Worm (Caenorhabditis elegans) whole organism, L4 larva: Measurements from ENCODE around the gene chw-1.

Source experiments
- F44E2.7 ChIP-seq: fragments of 200-800 bp; sonication (Bioruptor generic); IDR thresholded peaks from 2 replicates; pipeline ENCODE4 v2.1.2; 2022; ENCODE audit warnings: missing genetic modification characterization, missing compliant biosample characterization
- R02D3.7 ChIP-seq: fragments of 150-350 bp; sonication (generic microtip); optimal IDR thresholded peaks from 3 replicates; lab custom pipeline; 2014; ENCODE audit warnings: missing biosample characterization, missing genetic modification characterization
- T26A8.4 ChIP-seq: fragments of 200-800 bp; sonication (Bioruptor generic); IDR thresholded peaks from 2 replicates; pipeline ENCODE4 v1.3.6; 2022; ENCODE audit warnings: missing genetic modification characterization, missing compliant biosample characterization
- Y48G9A.11 ChIP-seq: fragments of 200-800 bp; sonication (Bioruptor generic); IDR thresholded peaks from 2 replicates; pipeline ENCODE4 v1.3.6; 2022; ENCODE audit warnings: missing genetic modification reagents, missing genetic modification characterization, missing compliant biosample characterization
- ZK337.2 ChIP-seq: fragments of 200-800 bp; sonication (Bioruptor generic); IDR thresholded peaks from 2 replicates; pipeline ENCODE4 v1.3.6; 2022; ENCODE audit warnings: missing genetic modification reagents, missing genetic modification characterization, missing compliant biosample characterization
- aha-1 ChIP-seq: fragments of 150-350 bp; peaks from one replicate; lab custom pipeline; 2014; ENCODE audit warnings: missing biosample characterization, missing genetic modification characterization
- ama-1 ChIP-seq: fragments of 150-350 bp; optimal IDR thresholded peaks from 2 replicates; lab custom pipeline; 2014; ENCODE audit warnings: inconsistent platforms, mixed read lengths
- ceh-32 ChIP-seq: sonication (generic microtip); optimal IDR thresholded peaks from 2 replicates; lab custom pipeline; 2016; ENCODE audit warnings: mild to moderate bottlenecking, missing genetic modification characterization, missing compliant biosample characterization; ENCODE audit not compliant: poor library complexity
- cey-2 ChIP-seq: sonication (generic microtip); optimal IDR thresholded peaks from 3 replicates; lab custom pipeline; 2017; ENCODE audit warnings: missing genetic modification characterization, mild to moderate bottlenecking, missing compliant biosample characterization, antibody characterized with exemption, borderline replicate concordance; ENCODE audit not compliant: insufficient read depth
- daf-16 ChIP-seq, 3 experiments: sonication (generic microtip); optimal IDR thresholded peaks; 2 replicates each; lab custom pipeline; 2016 to 2017; ENCODE audit warnings: missing genetic modification characterization in 3 of 3, missing genetic modification reagents in 3 of 3, mild to moderate bottlenecking in 2 of 3, missing compliant biosample characterization in 2 of 3, missing biosample characterization in 1 of 3, moderate library complexity in 1 of 3
- daf-19 ChIP-seq: fragments of 200-800 bp; sonication (Bioruptor generic); conservative IDR thresholded peaks from 2 replicates; pipeline ENCODE4 v1.3.6; 2022; ENCODE audit warnings: missing genetic modification characterization, missing compliant biosample characterization
- daf-8 ChIP-seq: fragments of 200-800 bp; sonication (Bioruptor generic); IDR thresholded peaks from 2 replicates; pipeline ENCODE4 v1.3.6; 2022; ENCODE audit warnings: missing genetic modification characterization, missing compliant biosample characterization
- dmd-6 ChIP-seq: fragments of 200-800 bp; sonication (Bioruptor generic); IDR thresholded peaks from 2 replicates; pipeline ENCODE4 v1.3.6; 2022; ENCODE audit warnings: missing genetic modification reagents, missing genetic modification characterization, missing compliant biosample characterization
- dmd-8 ChIP-seq: fragments of 200-800 bp; sonication (Bioruptor generic); IDR thresholded peaks from 2 replicates; pipeline ENCODE4 v1.3.6; 2022; ENCODE audit warnings: missing genetic modification characterization, missing compliant biosample characterization
- egl-43 ChIP-seq: fragments of 200-800 bp; sonication (Bioruptor generic); IDR thresholded peaks from 2 replicates; pipeline ENCODE4 v1.3.6; 2022; ENCODE audit warnings: missing genetic modification reagents, missing genetic modification characterization, missing compliant biosample characterization
- hif-1 ChIP-seq, 2 experiments: sonication (generic microtip); optimal IDR thresholded peaks; 2 replicates each; lab custom pipeline; 2016 to 2017; ENCODE audit warnings: missing compliant biosample characterization in 2 of 2, missing genetic modification characterization in 2 of 2, missing genetic modification reagents in 2 of 2, missing genotype in 2 of 2, mild to moderate bottlenecking in 1 of 2
- hlh-11 ChIP-seq: fragments of 200-800 bp; sonication (Bioruptor generic); optimal IDR thresholded peaks from 2 replicates; lab custom pipeline; 2018; ENCODE audit warnings: mild to moderate bottlenecking, missing genetic modification characterization, missing compliant biosample characterization
- hlh-30 ChIP-seq: sonication (generic microtip); optimal IDR thresholded peaks from 2 replicates; lab custom pipeline; 2017; ENCODE audit warnings: antibody characterized with exemption, mild to moderate bottlenecking, missing genetic modification characterization, missing compliant biosample characterization; ENCODE audit not compliant: insufficient read depth
- lin-39 ChIP-seq: fragments of 150-350 bp; optimal IDR thresholded peaks from 2 replicates; lab custom pipeline; 2014; ENCODE audit warnings: missing biosample characterization, missing genetic modification reagents, missing genetic modification characterization
- lir-3 ChIP-seq: sonication (generic microtip); optimal IDR thresholded peaks from 2 replicates; lab custom pipeline; 2016; ENCODE audit warnings: mild to moderate bottlenecking, missing genetic modification characterization, missing compliant biosample characterization
- lsy-2 ChIP-seq, 2 experiments: fragments of 150-350 bp in 1 of 2; sonication (generic microtip) in 1 of 2; optimal IDR thresholded peaks; 2 replicates each; lab custom pipeline; 2014 to 2017; ENCODE audit warnings: missing biosample characterization in 2 of 2, missing genetic modification characterization in 2 of 2
- madf-9 ChIP-seq: fragments of 200-800 bp; sonication (Bioruptor generic); conservative IDR thresholded peaks from 2 replicates; pipeline ENCODE4 v1.3.6; 2022; ENCODE audit warnings: missing genetic modification reagents, missing genetic modification characterization, missing compliant biosample characterization
- mdl-1 ChIP-seq, 2 experiments: fragments of 150-350 bp in 1 of 2; sonication (generic microtip) in 1 of 2; optimal IDR thresholded peaks; 2 replicates each; lab custom pipeline; 2014 to 2017; ENCODE audit warnings: missing biosample characterization in 2 of 2, missing genetic modification characterization in 2 of 2
- mep-1 ChIP-seq: fragments of 150-350 bp; sonication (generic microtip); optimal IDR thresholded peaks from 3 replicates; lab custom pipeline; 2014; ENCODE audit warnings: missing biosample characterization, missing genetic modification characterization
- mxl-2 ChIP-seq: fragments of 200-800 bp; sonication (Bioruptor generic); conservative IDR thresholded peaks from 2 replicates; pipeline ENCODE4 v1.3.6; 2022; ENCODE audit warnings: missing genetic modification reagents, missing genetic modification characterization, missing compliant biosample characterization
- nhr-10 ChIP-seq: fragments of 150-350 bp; optimal IDR thresholded peaks from 2 replicates; lab custom pipeline; 2014; ENCODE audit warnings: missing biosample characterization, missing genetic modification characterization
- nhr-25 ChIP-seq: sonication (generic microtip); optimal IDR thresholded peaks from 2 replicates; lab custom pipeline; 2017; ENCODE audit warnings: missing genetic modification characterization, mild to moderate bottlenecking, missing compliant biosample characterization, antibody characterized with exemption, moderate library complexity, borderline replicate concordance; ENCODE audit not compliant: insufficient read depth
- nhr-28 ChIP-seq: fragments of 150-350 bp; optimal IDR thresholded peaks from 2 replicates; lab custom pipeline; 2014; ENCODE audit warnings: missing biosample characterization, missing genetic modification characterization
- nhr-42 ChIP-seq: fragments of 200-800 bp; sonication (Bioruptor generic); IDR thresholded peaks from 2 replicates; pipeline ENCODE4 v1.3.6; 2022; ENCODE audit warnings: missing genetic modification characterization, missing compliant biosample characterization
- pqm-1 ChIP-seq: sonication (generic microtip); optimal IDR thresholded peaks from 2 replicates; lab custom pipeline; 2017; ENCODE audit warnings: missing biosample characterization, missing genetic modification characterization
- saeg-2 ChIP-seq: fragments of 200-800 bp; sonication (Bioruptor generic); IDR thresholded peaks from 2 replicates; pipeline ENCODE4 v1.3.6; 2022; ENCODE audit warnings: missing genetic modification reagents, missing genetic modification characterization, missing compliant biosample characterization
- tra-1 ChIP-seq: fragments of 200-800 bp; sonication (Bioruptor generic); IDR thresholded peaks from 2 replicates; pipeline ENCODE4 v1.3.6; 2022; ENCODE audit warnings: missing genetic modification reagents, missing genetic modification characterization, missing compliant biosample characterization
- unc-62 ChIP-seq, 3 experiments: fragments of 150-350 bp in 1 of 3; sonication (generic microtip); optimal IDR thresholded peaks in 2 of 3; peaks in 1 of 3; 1 replicate in 1 of 3; 2 replicates in 2 of 3; lab custom pipeline; 2014 to 2017; ENCODE audit warnings: missing biosample characterization in 3 of 3, missing genetic modification characterization in 3 of 3, missing genetic modification reagents in 3 of 3, missing genotype in 1 of 3
- zfp-2 ChIP-seq: sonication (generic microtip); optimal IDR thresholded peaks from 2 replicates; lab custom pipeline; 2016; ENCODE audit warnings: mild to moderate bottlenecking, missing genetic modification characterization, missing compliant biosample characterization
- zfp-3 ChIP-seq: fragments of 200-800 bp; sonication (Bioruptor generic); conservative IDR thresholded peaks from 2 replicates; pipeline ENCODE4 v1.3.6; 2022; ENCODE audit warnings: missing genetic modification reagents, missing genetic modification characterization, missing compliant biosample characterization
- zip-2 ChIP-seq: fragments of 150-350 bp; optimal IDR thresholded peaks from 2 replicates; lab custom pipeline; 2014; ENCODE audit warnings: missing biosample characterization, missing genetic modification characterization
- ztf-7 ChIP-seq: fragments of 150-350 bp; optimal IDR thresholded peaks from 2 replicates; lab custom pipeline; 2014; ENCODE audit warnings: missing biosample characterization, missing genetic modification characterization

The chw-1 gene

DNA sequence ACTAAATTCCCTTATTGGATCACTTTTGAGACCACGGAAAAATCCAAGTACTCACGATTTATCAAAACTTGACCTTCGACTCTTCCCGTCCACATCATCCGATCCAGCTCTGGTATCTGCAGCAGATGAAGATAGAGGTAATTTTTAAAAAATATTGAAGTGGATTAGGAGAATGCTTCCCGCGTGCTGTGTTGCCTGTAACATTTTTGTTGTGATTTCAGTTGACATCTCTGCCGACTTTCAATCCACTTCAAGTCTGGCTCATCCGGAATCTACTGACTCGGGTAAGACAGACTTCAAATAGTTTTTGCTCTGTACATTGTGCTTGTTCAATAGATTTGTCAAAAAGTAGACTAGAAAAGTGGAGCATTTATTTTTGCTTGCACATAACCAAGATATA, 13.3 kb downstream of the chw-1 start:
- TF ChIP-seq ceh-32 (tag; lab: Kevin White, UChicago) (no peak), ZK337.2 (GFP tag; lab: Robert Waterston, UW) (no peak), ama-1 (lab: Kevin White, UChicago) (peak; percentile 66), egl-43 (GFP tag; lab: Robert Waterston, UW) (no peak), hlh-30 (tag; lab: Kevin White, UChicago) (no peak), mep-1 (no peak), cey-2 (tag; lab: Kevin White, UChicago) (no peak), lir-3 (tag; lab: Kevin White, UChicago) (no peak), aha-1 (tag; lab: Kevin White, UChicago) (peak; percentile 96)

DNA sequence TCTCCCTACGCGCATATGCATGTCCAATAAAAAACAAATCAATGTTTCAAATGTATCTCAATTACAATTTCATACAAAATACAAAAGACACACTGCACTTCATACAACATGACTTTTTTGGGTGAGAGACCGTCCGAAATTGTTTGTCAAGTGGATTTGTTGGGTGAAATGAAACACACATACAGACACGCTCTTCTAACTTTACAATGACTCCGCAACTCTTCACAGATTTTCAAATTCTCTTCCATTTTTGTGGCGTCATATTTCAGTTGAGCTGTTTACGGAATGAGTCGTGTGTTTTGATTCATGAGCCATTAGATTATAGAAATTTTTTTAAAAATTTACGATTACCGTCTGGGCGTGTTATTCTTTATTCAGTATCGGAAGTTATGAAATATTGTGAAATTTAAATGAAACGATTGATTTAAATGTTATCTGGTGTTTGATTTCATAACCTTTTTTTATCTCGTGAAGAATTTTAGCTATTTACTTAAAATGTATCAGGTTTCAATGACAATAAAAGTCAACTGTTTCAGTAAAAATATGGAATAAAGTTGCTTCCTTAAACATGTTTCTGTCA, 14.9 kb downstream of the chw-1 start:
- TF ChIP-seq saeg-2 (GFP tag; lab: Robert Waterston, UW) (no peak), dmd-8 (GFP tag; lab: Robert Waterston, UW) (no peak), zfp-2 (tag; lab: Kevin White, UChicago) (no peak), Y48G9A.11 (GFP tag; lab: Robert Waterston, UW) (no peak), hlh-30 (tag; lab: Kevin White, UChicago) (peak; percentile 6), zip-2 (tag; lab: Kevin White, UChicago) (peak; percentile 86), ztf-7 (tag; lab: Kevin White, UChicago) (no peak), hif-1 (tag; optimal IDR thresholded peaks at IDR 0.05; lab: Kevin White, UChicago) (peak in 1 of 2 experiments; percentile 23), nhr-28 (tag; lab: Kevin White, UChicago) (peak; percentile 20), cey-2 (tag; lab: Kevin White, UChicago) (no peak), mep-1 (peak; percentile 56), aha-1 (tag; lab: Kevin White, UChicago) (peak; percentile 89), T26A8.4 (GFP tag; lab: Robert Waterston, UW) (no peak), tra-1 (no peak), lsy-2 (tag; optimal IDR thresholded peaks at IDR 0.05; lab: Kevin White, UChicago) (peak in 1 of 2 experiments; percentile 20), unc-62 (GFP tag; optimal IDR thresholded peaks at IDR 0.05 in 1 of 2; lab: Kevin White, UChicago) (no peak), unc-62 (tag; optimal IDR thresholded peaks at IDR 0.05; lab: Kevin White, UChicago) (no peak), lin-39 (no peak), madf-9 (GFP tag; lab: Robert Waterston, UW) (no peak), ama-1 (lab: Kevin White, UChicago) (peak; percentile 93)
- TF ChIP-seq, all 104 proteins: peak for 8

DNA sequence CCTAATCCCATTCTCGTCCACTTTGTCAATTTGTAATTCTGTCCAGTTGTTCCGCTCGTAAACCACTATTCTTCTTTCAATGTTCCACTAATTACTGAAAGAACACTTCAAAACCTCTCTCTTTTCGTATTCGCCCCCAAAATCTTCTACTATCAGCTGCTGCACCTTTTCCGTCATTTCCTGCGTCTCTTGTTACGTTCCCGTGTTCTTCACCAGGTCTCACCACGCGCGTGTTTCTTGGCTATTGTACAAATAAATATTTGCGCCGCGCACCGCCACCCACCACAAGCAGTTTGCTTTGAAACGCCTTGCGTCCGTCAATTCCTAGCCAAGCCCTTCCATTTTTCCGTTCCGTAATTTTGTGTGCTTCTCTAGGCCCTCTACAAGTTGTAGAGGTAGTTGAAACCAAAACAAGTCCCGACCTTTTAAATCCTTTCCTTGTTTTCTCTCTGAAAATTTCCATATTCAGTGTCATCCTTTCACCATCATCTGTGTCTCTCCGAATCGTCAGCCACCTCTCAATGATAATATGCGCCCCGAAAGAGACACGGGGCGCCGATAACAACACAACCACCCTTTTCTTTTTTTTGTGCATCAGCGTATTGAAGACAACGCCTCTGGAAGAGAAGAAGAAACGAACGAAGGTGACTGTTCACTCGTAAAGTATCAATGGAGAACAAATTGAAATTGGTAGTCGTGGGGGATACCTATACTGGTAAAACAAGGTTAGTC, 16.2 kb downstream of the chw-1 start, which contains the start of the genes crp-1 and Y32F6B.9:
Gene crp-1 (plus strand): TSS at position 468 of the 732 bp plus-strand sequence.
Gene Y32F6B.9 (plus strand): TSS at position 603 of the 732 bp plus-strand sequence.
- no peak for TF ChIP-seq zfp-2 (tag; lab: Kevin White, UChicago)
- TF ChIP-seq hlh-30 (tag; lab: Kevin White, UChicago): peak; percentile 49
- TF ChIP-seq pqm-1 (tag; lab: Kevin White, UChicago): peak; percentile 60
- no peak for TF ChIP-seq daf-16 (GFP tag; optimal IDR thresholded peaks at IDR 0.05; lab: Kevin White, UChicago)
- peak; percentile 44 for TF ChIP-seq daf-16 (tag; optimal IDR thresholded peaks at IDR 0.05; lab: Kevin White, UChicago)
- TF ChIP-seq daf-8: no peak
- no peak for TF ChIP-seq mxl-2 (GFP tag; lab: Robert Waterston, UW)
- TF ChIP-seq egl-43 (GFP tag; lab: Robert Waterston, UW): no peak
- no peak for TF ChIP-seq nhr-25 (tag; lab: Kevin White, UChicago)
- TF ChIP-seq mdl-1 (tag; optimal IDR thresholded peaks at IDR 0.05; lab: Kevin White, UChicago): peak in 1 of 2 experiments; percentile 17
- peak; percentile 41; the same call in 1 of the 2 replicates for TF ChIP-seq dmd-6 (GFP tag; lab: Robert Waterston, UW)
- peak in 1 of 2 experiments; percentile 13 for TF ChIP-seq hif-1 (tag; optimal IDR thresholded peaks at IDR 0.05; lab: Kevin White, UChicago)
- TF ChIP-seq unc-62 (GFP tag; optimal IDR thresholded peaks at IDR 0.05 in 1 of 2; lab: Kevin White, UChicago): peak in 1 of 2 experiments; percentile 23
- TF ChIP-seq unc-62 (tag; optimal IDR thresholded peaks at IDR 0.05; lab: Kevin White, UChicago): no peak
- peak; percentile 95 for TF ChIP-seq aha-1 (tag; lab: Kevin White, UChicago)
- peak; percentile 54 for TF ChIP-seq hlh-11 (tag; lab: Kevin White, UChicago)
- TF ChIP-seq zfp-3 (GFP tag; lab: Robert Waterston, UW): no peak
- TF ChIP-seq nhr-10 (tag; lab: Kevin White, UChicago): no peak
- no peak for TF ChIP-seq F44E2.7 (GFP tag; lab: Robert Waterston, UW)
- TF ChIP-seq R02D3.7 (tag; lab: Kevin White, UChicago): no peak
- TF ChIP-seq madf-9 (GFP tag; lab: Robert Waterston, UW): no peak
- no peak for TF ChIP-seq nhr-42 (GFP tag; lab: Robert Waterston, UW)
- TF ChIP-seq daf-19: no peak
- TF ChIP-seq nhr-28 (tag; lab: Kevin White, UChicago): peak; percentile 40
